Worm (Caenorhabditis elegans) whole organism, L4 larva: ENCODE results near the gene ubc-19.
A peak's percentile ranks its signal among the peaks of the same experiment; 100 is the strongest.

Experiments used
- D1046.2 ChIP-seq: fragments of 200-800 bp; sonication (Bioruptor generic); IDR thresholded peaks from 2 replicates; pipeline ENCODE4 v1.3.6; 2022; ENCODE audit warnings: missing genetic modification characterization, missing compliant biosample characterization
- F10B5.3 ChIP-seq: sonication (generic microtip); optimal IDR thresholded peaks from 2 replicates; lab custom pipeline; 2016; ENCODE audit warnings: mild to moderate bottlenecking, missing genetic modification characterization, missing compliant biosample characterization
- F26F4.8 ChIP-seq: fragments of 200-800 bp; sonication (Bioruptor generic); conservative IDR thresholded peaks from 2 replicates; pipeline ENCODE4 v1.3.6; 2022; ENCODE audit warnings: missing genetic modification characterization, missing compliant biosample characterization
- F37D6.2 ChIP-seq: sonication (generic microtip); optimal IDR thresholded peaks from 2 replicates; lab custom pipeline; 2016; ENCODE audit warnings: mild to moderate bottlenecking, missing genetic modification characterization, missing compliant biosample characterization
- F49E8.2 ChIP-seq: sonication (generic microtip); optimal IDR thresholded peaks from 2 replicates; lab custom pipeline; 2016; ENCODE audit warnings: missing compliant biosample characterization, mild to moderate bottlenecking, missing genetic modification characterization, borderline replicate concordance
- Y105C5A.15 ChIP-seq: fragments of 200-800 bp; sonication (Bioruptor generic); IDR thresholded peaks from 2 replicates; pipeline ENCODE4 v1.3.6; 2022; ENCODE audit warnings: missing genetic modification characterization, missing compliant biosample characterization
- Y75B8A.6 ChIP-seq: fragments of 200-800 bp; sonication (Bioruptor generic); IDR thresholded peaks from 2 replicates; pipeline ENCODE4 v1.3.6; 2022; ENCODE audit warnings: missing genetic modification reagents, missing genetic modification characterization, missing compliant biosample characterization
- ZK337.2 ChIP-seq: fragments of 200-800 bp; sonication (Bioruptor generic); IDR thresholded peaks from 2 replicates; pipeline ENCODE4 v1.3.6; 2022; ENCODE audit warnings: missing genetic modification reagents, missing genetic modification characterization, missing compliant biosample characterization
- aha-1 ChIP-seq: fragments of 150-350 bp; peaks from one replicate; lab custom pipeline; 2014; ENCODE audit warnings: missing biosample characterization, missing genetic modification characterization
- aly-2 ChIP-seq: sonication (generic microtip); optimal IDR thresholded peaks from 2 replicates; lab custom pipeline; 2018; ENCODE audit warnings: missing biosample characterization, missing genetic modification characterization
- ama-1 ChIP-seq: fragments of 150-350 bp; optimal IDR thresholded peaks from 2 replicates; lab custom pipeline; 2014; ENCODE audit warnings: inconsistent platforms, mixed read lengths
- arid-1 ChIP-seq: fragments of 200-800 bp; sonication (Bioruptor generic); conservative IDR thresholded peaks from 2 replicates; pipeline ENCODE4 v1.3.6; 2022; ENCODE audit warnings: missing genetic modification reagents, missing genetic modification characterization, missing compliant biosample characterization
- attf-4 ChIP-seq: sonication (generic microtip); optimal IDR thresholded peaks from 3 replicates; lab custom pipeline; 2017; ENCODE audit warnings: missing biosample characterization, missing genetic modification characterization
- ceh-28 ChIP-seq: fragments of 150-350 bp; optimal IDR thresholded peaks from 2 replicates; lab custom pipeline; 2014; ENCODE audit warnings: missing biosample characterization, missing genetic modification reagents, missing genetic modification characterization
- ceh-44 ChIP-seq: fragments of 200-800 bp; sonication (Bioruptor generic); IDR thresholded peaks from 2 replicates; pipeline ENCODE4 v1.3.6; 2022; ENCODE audit warnings: missing genetic modification reagents, missing genetic modification characterization, missing compliant biosample characterization
- ces-1 ChIP-seq: fragments of 150-350 bp; sonication (generic microtip); optimal IDR thresholded peaks from 4 replicates; lab custom pipeline; 2014; ENCODE audit warnings: missing biosample characterization, missing genetic modification reagents, missing genetic modification characterization
- cey-2 ChIP-seq: sonication (generic microtip); optimal IDR thresholded peaks from 3 replicates; lab custom pipeline; 2017; ENCODE audit warnings: missing genetic modification characterization, mild to moderate bottlenecking, missing compliant biosample characterization, antibody characterized with exemption, borderline replicate concordance; ENCODE audit not compliant: insufficient read depth
- daf-8 ChIP-seq: fragments of 200-800 bp; sonication (Bioruptor generic); IDR thresholded peaks from 2 replicates; pipeline ENCODE4 v1.3.6; 2022; ENCODE audit warnings: missing genetic modification characterization, missing compliant biosample characterization
- dpl-1 ChIP-seq: fragments of 150-350 bp; optimal IDR thresholded peaks from 2 replicates; lab custom pipeline; 2014; ENCODE audit warnings: missing biosample characterization, missing genetic modification reagents, missing genetic modification characterization
- dve-1 ChIP-seq: sonication (generic microtip); optimal IDR thresholded peaks from 2 replicates; lab custom pipeline; 2017; ENCODE audit warnings: antibody characterized with exemption, mild to moderate bottlenecking, missing genetic modification characterization, missing compliant biosample characterization; ENCODE audit not compliant: insufficient read depth
- egl-43 ChIP-seq: fragments of 200-800 bp; sonication (Bioruptor generic); IDR thresholded peaks from 2 replicates; pipeline ENCODE4 v1.3.6; 2022; ENCODE audit warnings: missing genetic modification reagents, missing genetic modification characterization, missing compliant biosample characterization
- fkh-10 ChIP-seq: fragments of 150-350 bp; optimal IDR thresholded peaks from 2 replicates; lab custom pipeline; 2014; ENCODE audit warnings: missing biosample characterization, missing genetic modification reagents, missing genetic modification characterization
- fos-1 ChIP-seq: fragments of 150-350 bp; optimal IDR thresholded peaks from 2 replicates; lab custom pipeline; 2014; ENCODE audit warnings: missing biosample characterization, missing genetic modification characterization
- hlh-11 ChIP-seq: fragments of 200-800 bp; sonication (Bioruptor generic); optimal IDR thresholded peaks from 2 replicates; lab custom pipeline; 2018; ENCODE audit warnings: mild to moderate bottlenecking, missing genetic modification characterization, missing compliant biosample characterization
- hlh-30 ChIP-seq: sonication (generic microtip); optimal IDR thresholded peaks from 2 replicates; lab custom pipeline; 2017; ENCODE audit warnings: antibody characterized with exemption, mild to moderate bottlenecking, missing genetic modification characterization, missing compliant biosample characterization; ENCODE audit not compliant: insufficient read depth
- jun-1 ChIP-seq: fragments of 150-350 bp; optimal IDR thresholded peaks from 2 replicates; lab custom pipeline; 2014; ENCODE audit warnings: missing biosample characterization, missing genetic modification reagents, missing genetic modification characterization
- lim-7 ChIP-seq: fragments of 200-800 bp; sonication (Bioruptor generic); IDR thresholded peaks from 2 replicates; pipeline ENCODE4 v1.3.6; 2022; ENCODE audit warnings: missing genetic modification characterization, missing compliant biosample characterization
- lin-13 ChIP-seq: fragments of 150-350 bp; optimal IDR thresholded peaks from 2 replicates; lab custom pipeline; 2014; ENCODE audit warnings: missing biosample characterization, missing genetic modification reagents, missing genetic modification characterization
- lin-15B ChIP-seq: fragments of 150-350 bp; sonication (generic microtip); optimal IDR thresholded peaks from 3 replicates; lab custom pipeline; 2014; ENCODE audit warnings: missing biosample characterization, missing genetic modification characterization
- lin-29 ChIP-seq: fragments of 200-800 bp; sonication (Bioruptor generic); IDR thresholded peaks from 2 replicates; pipeline ENCODE4 v1.3.6; 2022; ENCODE audit warnings: missing genetic modification reagents, missing genetic modification characterization, missing compliant biosample characterization
- lin-38 ChIP-seq: fragments of 200-800 bp; sonication (Bioruptor generic); IDR thresholded peaks from 2 replicates; pipeline ENCODE4 v1.3.6; 2022; ENCODE audit warnings: missing genetic modification reagents, missing genetic modification characterization, missing compliant biosample characterization
- lsy-2 ChIP-seq, 2 experiments: fragments of 150-350 bp in 1 of 2; sonication (generic microtip) in 1 of 2; optimal IDR thresholded peaks; 2 replicates each; lab custom pipeline; 2014 to 2017; ENCODE audit warnings: missing biosample characterization in 2 of 2, missing genetic modification characterization in 2 of 2
- madf-5 ChIP-seq, 2 experiments: fragments of 200-800 bp; sonication (Bioruptor generic); IDR thresholded peaks; 2 replicates each; pipeline ENCODE4 v1.3.6; 2022; ENCODE audit warnings: missing compliant biosample characterization in 2 of 2, missing genetic modification characterization in 2 of 2
- mdl-1 ChIP-seq, 2 experiments: fragments of 150-350 bp in 1 of 2; sonication (generic microtip) in 1 of 2; optimal IDR thresholded peaks; 2 replicates each; lab custom pipeline; 2014 to 2017; ENCODE audit warnings: missing biosample characterization in 2 of 2, missing genetic modification characterization in 2 of 2
- mes-2 ChIP-seq: sonication (generic microtip); optimal IDR thresholded peaks from 2 replicates; lab custom pipeline; 2016; ENCODE audit warnings: missing genotype, mild to moderate bottlenecking, missing genetic modification characterization, missing compliant biosample characterization; ENCODE audit not compliant: poor library complexity, severe bottlenecking
- mxl-2 ChIP-seq: fragments of 200-800 bp; sonication (Bioruptor generic); conservative IDR thresholded peaks from 2 replicates; pipeline ENCODE4 v1.3.6; 2022; ENCODE audit warnings: missing genetic modification reagents, missing genetic modification characterization, missing compliant biosample characterization
- nhr-10 ChIP-seq: fragments of 150-350 bp; optimal IDR thresholded peaks from 2 replicates; lab custom pipeline; 2014; ENCODE audit warnings: missing biosample characterization, missing genetic modification characterization
- nhr-102 ChIP-seq: sonication (generic microtip); optimal IDR thresholded peaks from 2 replicates; lab custom pipeline; 2016; ENCODE audit warnings: mild to moderate bottlenecking, missing genetic modification characterization, moderate library complexity, missing compliant biosample characterization
- nhr-11 ChIP-seq: fragments of 150-350 bp; optimal IDR thresholded peaks from 2 replicates; lab custom pipeline; 2014; ENCODE audit warnings: missing biosample characterization, missing genetic modification characterization
- nhr-42 ChIP-seq: fragments of 200-800 bp; sonication (Bioruptor generic); IDR thresholded peaks from 2 replicates; pipeline ENCODE4 v1.3.6; 2022; ENCODE audit warnings: missing genetic modification characterization, missing compliant biosample characterization
- nhr-48 ChIP-seq: sonication (generic microtip); optimal IDR thresholded peaks from 2 replicates; lab custom pipeline; 2016; ENCODE audit warnings: mild to moderate bottlenecking, missing genetic modification characterization, missing compliant biosample characterization
- nhr-76 ChIP-seq: fragments of 150-350 bp; optimal IDR thresholded peaks from 2 replicates; lab custom pipeline; 2014; ENCODE audit warnings: missing biosample characterization, missing genetic modification characterization
- php-3 ChIP-seq: fragments of 200-800 bp; sonication (Bioruptor generic); IDR thresholded peaks from 2 replicates; pipeline ENCODE4 v1.3.6; 2022; ENCODE audit warnings: missing genetic modification reagents, missing genetic modification characterization, missing compliant biosample characterization
- rbr-2 ChIP-seq: sonication (generic microtip); optimal IDR thresholded peaks from 2 replicates; lab custom pipeline; 2016; ENCODE audit warnings: missing genotype, missing genetic modification characterization, missing compliant biosample characterization
- snpc-1.2 ChIP-seq: fragments of 200-800 bp; sonication (Bioruptor generic); IDR thresholded peaks from 2 replicates; pipeline ENCODE4 v1.3.6; 2022; ENCODE audit warnings: missing genetic modification reagents, missing genetic modification characterization, missing compliant biosample characterization
- snpc-4 ChIP-seq: fragments of 150-350 bp; optimal IDR thresholded peaks from 2 replicates; lab custom pipeline; 2014; ENCODE audit warnings: missing biosample characterization, missing genetic modification characterization
- spr-1 ChIP-seq: sonication (generic microtip); optimal IDR thresholded peaks from 2 replicates; lab custom pipeline; 2016; ENCODE audit warnings: mild to moderate bottlenecking, missing genetic modification characterization, missing compliant biosample characterization
- unc-130 ChIP-seq: sonication (generic microtip); optimal IDR thresholded peaks from 2 replicates; lab custom pipeline; 2016; ENCODE audit warnings: missing genetic modification reagents, missing genetic modification characterization, missing compliant biosample characterization
- unc-39 ChIP-seq: sonication (generic microtip); optimal IDR thresholded peaks from 2 replicates; lab custom pipeline; 2017; ENCODE audit warnings: missing biosample characterization, missing genetic modification characterization
- zag-1 ChIP-seq: fragments of 150-350 bp; optimal IDR thresholded peaks from 2 replicates; lab custom pipeline; 2014; ENCODE audit warnings: missing biosample characterization, missing genetic modification characterization
- zfp-3 ChIP-seq: fragments of 200-800 bp; sonication (Bioruptor generic); conservative IDR thresholded peaks from 2 replicates; pipeline ENCODE4 v1.3.6; 2022; ENCODE audit warnings: missing genetic modification reagents, missing genetic modification characterization, missing compliant biosample characterization
- zip-2 ChIP-seq: fragments of 150-350 bp; optimal IDR thresholded peaks from 2 replicates; lab custom pipeline; 2014; ENCODE audit warnings: missing biosample characterization, missing genetic modification characterization
- ztf-11 ChIP-seq: fragments of 150-350 bp; optimal IDR thresholded peaks from 2 replicates; lab custom pipeline; 2014; ENCODE audit warnings: missing biosample characterization, missing genetic modification characterization

ubc-19 gene

ce11 chrV:18689681-18690080 lies at the start of gene ubc-19, which contains the start of gene Y69H2.7:
Gene ubc-19, minus strand, starts transcription at chrV:18689762.
Gene Y69H2.7, plus strand, starts transcription at chrV:18689989.
- TF ChIP-seq fos-1 (no peak), snpc-1.2 (GFP tag; lab: Robert Waterston, UW) (no peak), fkh-10 (GFP tag; lab: Kevin White, UChicago) (no peak), Y105C5A.15 (GFP tag; lab: Robert Waterston, UW) (no peak), nhr-10 (tag; lab: Kevin White, UChicago) (no peak), nhr-48 (tag; lab: Kevin White, UChicago) (no peak), lin-29 (no peak), dpl-1 (GFP tag; lab: Kevin White, UChicago) (peak; percentile 59), lin-38 (peak; percentile 33; the same call in 1 of the 2 replicates), F37D6.2 (tag; lab: Kevin White, UChicago) (no peak), zag-1 (tag; lab: Kevin White, UChicago) (no peak), lin-13 (GFP tag; lab: Kevin White, UChicago) (no peak), unc-39 (tag; lab: Kevin White, UChicago) (no peak), hlh-30 (tag; lab: Kevin White, UChicago) (no peak), F49E8.2 (no peak), Y75B8A.6 (GFP tag; lab: Robert Waterston, UW) (no peak), ceh-28 (no peak), mxl-2 (GFP tag; lab: Robert Waterston, UW) (no peak), hlh-11 (tag; lab: Kevin White, UChicago) (no peak), nhr-42 (no peak), spr-1 (tag; lab: Kevin White, UChicago) (no peak), jun-1 (no peak), ZK337.2 (GFP tag; lab: Robert Waterston, UW) (no peak), ceh-44 (GFP tag; lab: Robert Waterston, UW) (no peak), aha-1 (tag; lab: Kevin White, UChicago) (no peak), D1046.2 (GFP tag; lab: Robert Waterston, UW) (no peak), unc-130 (GFP tag; lab: Kevin White, UChicago) (no peak), lim-7 (GFP tag; lab: Robert Waterston, UW) (no peak), ztf-11 (tag; lab: Kevin White, UChicago) (no peak), F10B5.3 (tag; lab: Kevin White, UChicago) (no peak), zip-2 (tag; lab: Kevin White, UChicago) (no peak), aly-2 (no peak), ama-1 (no peak), attf-4 (tag; lab: Kevin White, UChicago) (no peak), snpc-4 (tag; lab: Kevin White, UChicago) (no peak), nhr-11 (no peak), lin-15B (tag; lab: Kevin White, UChicago) (no peak), cey-2 (no peak), egl-43 (GFP tag; lab: Robert Waterston, UW) (no peak), arid-1 (GFP tag; lab: Robert Waterston, UW) (no peak), mdl-1 (tag; optimal IDR thresholded peaks at IDR 0.05; lab: Kevin White, UChicago) (no peak), ces-1 (no peak), F26F4.8 (no peak), nhr-76 (no peak), dve-1 (tag; lab: Kevin White, UChicago) (peak; percentile 31), mes-2 (no peak), lsy-2 (tag; optimal IDR thresholded peaks at IDR 0.05; lab: Kevin White, UChicago) (peak in 1 of 2 experiments; percentile 55), daf-8 (no peak), nhr-102 (tag; lab: Kevin White, UChicago) (no peak), rbr-2 (peak; percentile 17), zfp-3 (GFP tag; lab: Robert Waterston, UW) (no peak), madf-5 (GFP tag; IDR thresholded peaks at IDR 0.05; lab: Robert Waterston, UW) (no peak), php-3 (GFP tag; lab: Robert Waterston, UW) (no peak)
